Fruit fly (Drosophila melanogaster): ENCODE results near the gene Ubr3.

Gene Ubr3

DNA sequence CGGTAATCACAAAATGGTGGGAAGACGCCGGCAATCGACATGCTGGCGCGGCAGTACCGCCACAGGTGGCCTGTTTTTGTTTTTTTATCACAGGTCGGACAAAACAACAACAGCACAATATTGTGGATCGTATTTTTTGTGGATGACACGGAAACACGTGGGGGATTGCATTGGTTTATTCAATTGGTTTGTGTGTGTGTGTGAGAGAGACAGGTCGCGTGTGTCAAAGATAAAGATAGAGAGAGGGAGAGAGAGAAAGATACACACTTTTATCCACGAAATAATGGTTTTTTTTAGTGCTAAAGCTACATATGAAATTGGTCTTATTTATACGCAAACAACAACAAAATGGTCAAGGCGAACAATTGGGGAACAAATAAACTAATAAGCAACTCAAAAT is 23.3 kb downstream of the Ubr3 start (continued):
- TF ChIP-seq zen2 (GFP tag; IDR thresholded peaks at IDR 0.05; ENCODE audit: partially characterized antibody) (no peak), CG34422 (GFP tag; IDR thresholded peaks at IDR 0.05) (peak; percentile 63; the same call in 1 of the 3 replicates), CG10654 (GFP tag; optimal IDR thresholded peaks at IDR 0.05) (no peak), cato (GFP tag; optimal IDR thresholded peaks at IDR 0.05; ENCODE audit: borderline replicate concordance) (no peak), fd96Cb (tag; optimal IDR thresholded peaks at IDR 0.05) (no peak), nom (GFP tag; optimal IDR thresholded peaks at IDR 0.05) (peak; percentile 29), Dfd (GFP tag; optimal IDR thresholded peaks at IDR 0.05) (no peak), ro (GFP tag; IDR thresholded peaks at IDR 0.05) (no peak), chm (GFP tag; IDR thresholded peaks at IDR 0.05) (peak; percentile 46; the same call in 1 of the 2 replicates), sim (GFP tag; IDR thresholded peaks at IDR 0.05) (no peak), unc-4 (GFP tag; IDR thresholded peaks at IDR 0.05; ENCODE audit: partially characterized antibody) (no peak), CG9437 (GFP tag; optimal IDR thresholded peaks at IDR 0.05) (peak; percentile 4), CG4282 (GFP tag; optimal IDR thresholded peaks at IDR 0.05) (no peak), hbn (GFP tag; IDR thresholded peaks at IDR 0.05; ENCODE audit: partially characterized antibody) (no peak), pan (optimal IDR thresholded peaks at IDR 0.05) (no peak), pan (GFP tag; optimal IDR thresholded peaks at IDR 0.05 in 1 of 2, IDR thresholded peaks at IDR 0.05 in 1 of 2) (no peak), zf30C (GFP tag; optimal IDR thresholded peaks at IDR 0.05) (no peak), dm (GFP tag; optimal IDR thresholded peaks at IDR 0.05) (peak; percentile 86), gem (tag; optimal IDR thresholded peaks at IDR 0.05) (no peak), h (optimal IDR thresholded peaks at IDR 0.05) (no peak), CG1832 (GFP tag; optimal IDR thresholded peaks at IDR 0.05) (peak; percentile 33), Hand (GFP tag; optimal IDR thresholded peaks at IDR 0.05) (no peak), CG6654 (GFP tag; optimal IDR thresholded peaks at IDR 0.05) (no peak), fu2 (GFP tag; optimal IDR thresholded peaks at IDR 0.05) (no peak), CG12659 (GFP tag; optimal IDR thresholded peaks at IDR 0.05) (no peak), tap (tag; optimal IDR thresholded peaks at IDR 0.05) (no peak), CG6791 (GFP tag; IDR thresholded peaks at IDR 0.05; ENCODE audit: partially characterized antibody) (no peak), esg (GFP tag; conservative IDR thresholded peaks at IDR 0.05) (no peak), CG1603 (tag; optimal IDR thresholded peaks at IDR 0.05) (no peak), slp2 (GFP tag; optimal IDR thresholded peaks at IDR 0.05) (no peak), Dll (GFP tag; IDR thresholded peaks at IDR 0.05; ENCODE audit: partially characterized antibody) (no peak)

DNA sequence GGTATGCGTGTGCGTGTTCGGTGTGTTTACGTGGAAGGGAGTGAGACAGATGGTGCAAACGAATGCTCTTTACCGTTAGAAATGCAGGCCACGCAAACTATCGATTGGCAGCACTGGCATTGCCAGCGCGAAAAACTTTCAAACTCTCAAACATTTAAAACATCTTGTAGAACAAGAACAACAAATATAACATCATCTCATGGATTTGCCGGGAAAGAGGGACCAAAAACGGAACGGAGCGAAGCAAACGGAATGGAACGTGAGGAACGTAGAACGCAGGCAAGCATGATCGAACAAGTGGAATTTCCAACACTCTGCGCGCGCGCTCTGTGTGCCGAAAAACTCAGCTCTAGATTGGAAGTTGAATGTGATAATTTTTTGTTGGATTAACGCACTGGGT is 23.8 kb downstream of the Ubr3 start:
- TF ChIP-seq nerfin-1 (tag; optimal IDR thresholded peaks at IDR 0.05) (peak; percentile 3), CG14860 (GFP tag; IDR thresholded peaks at IDR 0.05; ENCODE audit: partially characterized antibody) (no peak), PHDP (tag; optimal IDR thresholded peaks at IDR 0.05) (no peak), zfh1 (GFP tag; IDR thresholded peaks at IDR 0.05) (no peak), mld (GFP tag; IDR thresholded peaks at IDR 0.05; ENCODE audit: partially characterized antibody) (no peak), sd (tag; optimal IDR thresholded peaks at IDR 0.05) (no peak), CG31224 (GFP tag; IDR thresholded peaks at IDR 0.05) (no peak), fd64A (GFP tag; optimal IDR thresholded peaks at IDR 0.05) (no peak), Xrp1 (GFP tag; IDR thresholded peaks at IDR 0.05) (no peak), p53 (GFP tag; optimal IDR thresholded peaks at IDR 0.05) (peak; percentile 64), ash1 (GFP tag; optimal IDR thresholded peaks at IDR 0.05) (no peak), NC2α (GFP tag; optimal IDR thresholded peaks at IDR 0.05) (no peak), CG12104 (GFP tag; optimal IDR thresholded peaks at IDR 0.05) (no peak), knrl (GFP tag; IDR thresholded peaks at IDR 0.05; ENCODE audit: partially characterized antibody) (0 out of 3 replicates have a peak, but pooled peaks have one; percentile 18), stc (GFP tag; IDR thresholded peaks at IDR 0.05) (no peak), Jarid2 (GFP tag; optimal IDR thresholded peaks at IDR 0.05) (no peak), psq (GFP tag; optimal IDR thresholded peaks at IDR 0.05) (no peak), Dp (GFP tag; optimal IDR thresholded peaks at IDR 0.05) (no peak), lmd (GFP tag; IDR thresholded peaks at IDR 0.05) (no peak), CG15479 (GFP tag; optimal IDR thresholded peaks at IDR 0.05) (no peak), klu (GFP tag; IDR thresholded peaks at IDR 0.05) (no peak), CG8944 (GFP tag; optimal IDR thresholded peaks at IDR 0.05) (no peak)

All from whole organism, embryonic.